Worm (Caenorhabditis elegans) whole organism, L4 larva: ENCODE measurements around the gene bath-27.

ENCODE experiments used
- Y48G9A.11 ChIP-seq: fragments of 200-800 bp; sonication (Bioruptor generic); IDR thresholded peaks from 2 replicates; pipeline ENCODE4 v1.3.6; 2022; ENCODE audit warnings: missing genetic modification reagents, missing genetic modification characterization, missing compliant biosample characterization
- ZK546.5 ChIP-seq, 2 experiments: sonication (generic microtip); optimal IDR thresholded peaks; 2 replicates each; lab custom pipeline; 2017; ENCODE audit warnings: missing biosample characterization in 2 of 2, missing genetic modification characterization in 2 of 2
- gei-8 ChIP-seq: fragments of 200-800 bp; sonication (Bioruptor generic); optimal IDR thresholded peaks from 2 replicates; lab custom pipeline; 2018; ENCODE audit warnings: mild to moderate bottlenecking, missing genetic modification characterization, missing compliant biosample characterization
- lin-15B ChIP-seq: fragments of 150-350 bp; sonication (generic microtip); optimal IDR thresholded peaks from 3 replicates; lab custom pipeline; 2014; ENCODE audit warnings: missing biosample characterization, missing genetic modification characterization
- lsy-2 ChIP-seq, 2 experiments: fragments of 150-350 bp in 1 of 2; sonication (generic microtip) in 1 of 2; optimal IDR thresholded peaks; 2 replicates each; lab custom pipeline; 2014 to 2017; ENCODE audit warnings: missing biosample characterization in 2 of 2, missing genetic modification characterization in 2 of 2
- madf-9 ChIP-seq: fragments of 200-800 bp; sonication (Bioruptor generic); conservative IDR thresholded peaks from 2 replicates; pipeline ENCODE4 v1.3.6; 2022; ENCODE audit warnings: missing genetic modification reagents, missing genetic modification characterization, missing compliant biosample characterization
- sdz-12 ChIP-seq: fragments of 200-800 bp; sonication (Bioruptor generic); optimal IDR thresholded peaks from 2 replicates; lab custom pipeline; 2018; ENCODE audit warnings: mild to moderate bottlenecking, missing genetic modification characterization, missing compliant biosample characterization
- snpc-1.2 ChIP-seq: fragments of 200-800 bp; sonication (Bioruptor generic); IDR thresholded peaks from 2 replicates; pipeline ENCODE4 v1.3.6; 2022; ENCODE audit warnings: missing genetic modification reagents, missing genetic modification characterization, missing compliant biosample characterization
- ztf-11 ChIP-seq: fragments of 150-350 bp; optimal IDR thresholded peaks from 2 replicates; lab custom pipeline; 2014; ENCODE audit warnings: missing biosample characterization, missing genetic modification characterization

DNA sequence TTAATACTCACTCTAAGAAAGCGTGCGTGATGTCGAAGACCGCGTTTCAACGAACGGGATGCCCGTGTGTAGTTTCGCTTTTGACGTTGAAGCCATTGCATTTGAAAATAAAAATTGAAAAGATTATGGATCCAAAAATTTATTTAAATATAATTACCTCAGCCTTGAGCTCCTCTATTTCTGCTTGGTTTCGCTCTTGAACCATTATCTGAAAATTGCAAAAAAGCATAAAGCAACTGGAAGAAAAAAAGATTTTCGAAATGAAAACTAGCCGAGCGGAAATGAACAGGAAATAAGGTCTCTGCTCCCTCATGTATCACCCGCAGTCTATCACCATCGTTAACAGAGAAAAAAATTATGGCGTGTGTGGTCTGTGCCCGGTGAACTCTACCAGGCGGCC is 8.2 kb downstream of the bath-27 start, which contains the start of gene Y49F6C.6:
- TF ChIP-seq gei-8 (GFP tag; lab: Kevin White, UChicago) (no peak), snpc-1.2 (no peak), lin-15B (tag; lab: Kevin White, UChicago) (no peak), sdz-12 (no peak), lsy-2 (tag; optimal IDR thresholded peaks at IDR 0.05; lab: Kevin White, UChicago) (no peak), ztf-11 (tag; lab: Kevin White, UChicago) (no peak), madf-9 (GFP tag; lab: Robert Waterston, UW) (no peak), Y48G9A.11 (no peak), ZK546.5 (tag; optimal IDR thresholded peaks at IDR 0.05; lab: Kevin White, UChicago) (no peak)
